Fruit fly (Drosophila melanogaster) whole organism, embryonic: ENCODE results near the gene Pez.
A peak's percentile ranks its signal among the peaks of the same experiment; 100 is the strongest.

Source experiments
- BEAF-32 ChIP-seq: fragments of 200-800 bp; sonication (Bioruptor generic); optimal IDR thresholded peaks from 3 replicates; lab custom pipeline; 2017; ENCODE audit warnings: missing biosample characterization, missing genetic modification characterization, mild to moderate bottlenecking, moderate library complexity, missing genetic modification reagents
- CG11093 ChIP-seq: fragments of 200-800 bp; sonication (Bioruptor generic); IDR thresholded peaks from 3 replicates; pipeline ENCODE4 v1.3.6; 2022; ENCODE audit warnings: missing biosample characterization, missing genetic modification characterization
- CG11247 ChIP-seq: fragments of 200-800 bp; sonication (Bioruptor generic); IDR thresholded peaks from 2 replicates; pipeline ENCODE4 v1.3.6; 2022; ENCODE audit warnings: missing biosample characterization, missing genetic modification characterization
- CG11456 ChIP-seq: fragments of 200-800 bp; sonication (Bioruptor generic); IDR thresholded peaks from 3 replicates; pipeline ENCODE4 v1.3.6; 2022; ENCODE audit warnings: missing biosample characterization, missing genetic modification characterization
- CG12942 ChIP-seq: fragments of 200-800 bp; sonication (Bioruptor generic); optimal IDR thresholded peaks from 3 replicates; lab custom pipeline; 2016; ENCODE audit warnings: missing biosample characterization, missing genetic modification characterization
- CG15479 ChIP-seq: fragments of 200-800 bp; sonication (Bioruptor generic); optimal IDR thresholded peaks from 3 replicates; lab custom pipeline; 2019; ENCODE audit warnings: missing biosample characterization, mild to moderate bottlenecking, missing genetic modification characterization, moderate library complexity
- CG1647 ChIP-seq: fragments of 200-800 bp; sonication (Bioruptor generic); optimal IDR thresholded peaks from 3 replicates; lab custom pipeline; 2016; ENCODE audit warnings: missing biosample characterization, missing genetic modification characterization
- CG18262 ChIP-seq: fragments of 200-800 bp; optimal IDR thresholded peaks from 3 replicates; lab custom pipeline; 2019; ENCODE audit warnings: missing biosample characterization, mild to moderate bottlenecking, missing genetic modification characterization, moderate library complexity
- CG2202 ChIP-seq: fragments of 200-800 bp; sonication (Bioruptor generic); optimal IDR thresholded peaks from 2 replicates; lab custom pipeline; 2018; ENCODE audit warnings: missing biosample characterization, mild to moderate bottlenecking, missing genetic modification characterization
- CG3281 ChIP-seq: fragments of 200-800 bp; sonication (Bioruptor generic); optimal IDR thresholded peaks from 3 replicates; lab custom pipeline; 2017; ENCODE audit warnings: missing biosample characterization, mild to moderate bottlenecking, missing genetic modification characterization
- CG4854 ChIP-seq: fragments of 200-800 bp; sonication (Bioruptor generic); optimal IDR thresholded peaks from 2 replicates; lab custom pipeline; 2016; ENCODE audit warnings: missing biosample characterization, missing genetic modification characterization, inconsistent platforms
- CG6689 ChIP-seq: fragments of 200-800 bp; sonication (Bioruptor generic); IDR thresholded peaks from 2 replicates; pipeline ENCODE4 v1.3.6; 2022; ENCODE audit warnings: missing biosample characterization, missing genetic modification characterization
- CG6765 ChIP-seq: fragments of 200-800 bp; sonication (Bioruptor generic); optimal IDR thresholded peaks from 3 replicates; lab custom pipeline; 2017; ENCODE audit warnings: missing biosample characterization, mild to moderate bottlenecking, missing genetic modification characterization
- CG7372 ChIP-seq: fragments of 200-800 bp; sonication (Bioruptor generic); IDR thresholded peaks from 2 replicates; pipeline ENCODE4 v1.3.6; 2022; ENCODE audit warnings: missing biosample characterization, missing genetic modification characterization
- CG7987 ChIP-seq: fragments of 200-800 bp; sonication (Bioruptor generic); optimal IDR thresholded peaks from 2 replicates; lab custom pipeline; 2018; ENCODE audit warnings: missing biosample characterization, mild to moderate bottlenecking, missing genetic modification characterization, moderate library complexity
- CG8089 ChIP-seq: fragments of 200-800 bp; sonication (Bioruptor generic); optimal IDR thresholded peaks from 3 replicates; lab custom pipeline; 2016; ENCODE audit warnings: missing biosample characterization, missing genetic modification characterization
- CG9437 ChIP-seq: fragments of 200-800 bp; sonication (Bioruptor generic); optimal IDR thresholded peaks from 2 replicates; lab custom pipeline; 2018; ENCODE audit warnings: missing biosample characterization, mild to moderate bottlenecking, missing genetic modification characterization
- Dip3 ChIP-seq: fragments of 200-800 bp; sonication (Bioruptor generic); optimal IDR thresholded peaks from 3 replicates; lab custom pipeline; 2016; ENCODE audit warnings: missing biosample characterization, missing genetic modification characterization
- E2f2 ChIP-seq: fragments of 200-800 bp; sonication (Bioruptor generic); IDR thresholded peaks from 2 replicates; pipeline ENCODE4 v1.3.6; 2022; ENCODE audit warnings: missing biosample characterization, missing genetic modification characterization
- Fer1 ChIP-seq: fragments of 200-800 bp; sonication (Bioruptor generic); optimal IDR thresholded peaks from 2 replicates; lab custom pipeline; 2017; ENCODE audit warnings: missing biosample characterization, mild to moderate bottlenecking, missing genetic modification characterization
- Fer2 ChIP-seq: fragments of 200-800 bp; sonication (Bioruptor generic); optimal IDR thresholded peaks from 2 replicates; lab custom pipeline; 2018; ENCODE audit warnings: missing biosample characterization, mild to moderate bottlenecking, missing genetic modification characterization, moderate library complexity
- H15 ChIP-seq: fragments of 200-800 bp; sonication (Bioruptor generic); IDR thresholded peaks from 3 replicates; pipeline ENCODE4 v1.3.6; 2022; ENCODE audit warnings: missing biosample characterization, missing genetic modification characterization
- HLHmδ ChIP-seq: fragments of 200-800 bp; sonication (Bioruptor generic); optimal IDR thresholded peaks from 2 replicates; lab custom pipeline; 2018; ENCODE audit warnings: missing biosample characterization, mild to moderate bottlenecking, missing genetic modification characterization, moderate library complexity
- Hsf ChIP-seq: fragments of 200-800 bp; sonication (Bioruptor generic); optimal IDR thresholded peaks from 3 replicates; lab custom pipeline; 2016; ENCODE audit warnings: missing biosample characterization, missing genetic modification characterization
- Lhr ChIP-seq: fragments of 200-800 bp; sonication (Bioruptor generic); optimal IDR thresholded peaks from 3 replicates; lab custom pipeline; 2017; ENCODE audit warnings: mild to moderate bottlenecking, missing biosample characterization, missing genetic modification reagents, missing genetic modification characterization
- Lpt ChIP-seq: fragments of >200 bp; optimal IDR thresholded peaks from 2 replicates; lab custom pipeline; 2018; ENCODE audit warnings: missing biosample characterization, missing genetic modification characterization
- MTF-1 ChIP-seq: fragments of 200-800 bp; sonication (Bioruptor generic); optimal IDR thresholded peaks from 2 replicates; lab custom pipeline; 2018; ENCODE audit warnings: missing biosample characterization, mild to moderate bottlenecking, missing genetic modification characterization, borderline replicate concordance
- NC2α ChIP-seq: fragments of 200-800 bp; sonication (Bioruptor generic); optimal IDR thresholded peaks from 2 replicates; lab custom pipeline; 2016; ENCODE audit warnings: missing biosample characterization, missing genetic modification characterization
- NFAT ChIP-seq: fragments of 200-800 bp; sonication (Bioruptor generic); IDR thresholded peaks from 2 replicates; pipeline ENCODE4 v1.3.6; 2022; ENCODE audit warnings: missing biosample characterization, missing genetic modification characterization
- Side ChIP-seq: fragments of 200-800 bp; sonication (Bioruptor generic); optimal IDR thresholded peaks from 2 replicates; lab custom pipeline; 2016; ENCODE audit warnings: missing biosample characterization, missing genetic modification characterization
- TFAM ChIP-seq: fragments of 200-800 bp; sonication (Bioruptor generic); optimal IDR thresholded peaks from 2 replicates; lab custom pipeline; 2017; ENCODE audit warnings: missing biosample characterization, missing genetic modification characterization, inconsistent platforms
- aop ChIP-seq: fragments of 200-800 bp; sonication (Bioruptor generic); IDR thresholded peaks from 2 replicates; pipeline ENCODE4 v1.3.6; 2022; ENCODE audit warnings: missing biosample characterization, missing genetic modification characterization
- cas ChIP-seq: fragments of 200-800 bp; sonication (Bioruptor generic); IDR thresholded peaks from 2 replicates; pipeline ENCODE4 v1.3.6; 2022; ENCODE audit warnings: missing biosample characterization, missing genetic modification characterization
- chinmo ChIP-seq: fragments of 200-800 bp; sonication (Bioruptor generic); IDR thresholded peaks from 4 replicates; pipeline ENCODE4 v1.3.6; 2022; ENCODE audit warnings: missing biosample characterization, missing genetic modification characterization; ENCODE audit not compliant: partially characterized antibody
- corto ChIP-seq: fragments of 200-800 bp; sonication (Bioruptor generic); optimal IDR thresholded peaks from 2 replicates; lab custom pipeline; 2016; ENCODE audit warnings: missing biosample characterization, mild to moderate bottlenecking, missing genetic modification characterization, moderate library complexity
- ewg ChIP-seq: fragments of 200-800 bp; sonication (Bioruptor generic); optimal IDR thresholded peaks from 3 replicates; lab custom pipeline; 2017; ENCODE audit warnings: mild to moderate bottlenecking, missing biosample characterization, missing genetic modification reagents, missing genetic modification characterization
- fd3F ChIP-seq: fragments of 200-800 bp; sonication (Bioruptor generic); optimal IDR thresholded peaks from 2 replicates; lab custom pipeline; 2018; ENCODE audit warnings: missing biosample characterization, mild to moderate bottlenecking, missing genetic modification characterization, moderate library complexity
- gfzf ChIP-seq: fragments of 200-800 bp; sonication (Bioruptor generic); optimal IDR thresholded peaks from 2 replicates; lab custom pipeline; 2016; ENCODE audit warnings: missing biosample characterization, mild to moderate bottlenecking, missing genetic modification characterization, moderate library complexity
- gsb ChIP-seq: fragments of 200-800 bp; sonication (Bioruptor generic); IDR thresholded peaks from 2 replicates; pipeline ENCODE4 v1.3.6; 2022; ENCODE audit warnings: missing biosample characterization, missing genetic modification characterization
- hbn ChIP-seq: fragments of 200-800 bp; sonication (Bioruptor generic); IDR thresholded peaks from 2 replicates; pipeline ENCODE4 v1.3.6; 2022; ENCODE audit warnings: missing biosample characterization, missing genetic modification characterization; ENCODE audit not compliant: partially characterized antibody
- hth ChIP-seq: fragments of >200 bp; optimal IDR thresholded peaks from 2 replicates; lab custom pipeline; 2017; ENCODE audit warnings: inconsistent platforms
- lola ChIP-seq, 3 experiments: fragments of >200 bp in 2 of 3; fragments of 200-800 bp in 1 of 3; sonication (Bioruptor generic) in 1 of 3; optimal IDR thresholded peaks; 2 replicates each; lab custom pipeline; 2017 to 2019; ENCODE audit warnings: missing biosample characterization in 3 of 3, missing genetic modification characterization in 3 of 3, mild to moderate bottlenecking in 1 of 3, moderate library complexity in 1 of 3
- lov ChIP-seq, 2 experiments: fragments of 200-800 bp in 1 of 2; fragments of >200 bp in 1 of 2; sonication (Bioruptor generic) in 1 of 2; IDR thresholded peaks in 1 of 2; optimal IDR thresholded peaks in 1 of 2; 2 replicates in 1 of 2; 3 replicates in 1 of 2; pipeline versions ENCODE4 v1.3.6 to Lab custom; 2017 to 2022; ENCODE audit warnings: missing biosample characterization in 1 of 2, missing genetic modification characterization in 1 of 2
- mld ChIP-seq: fragments of 200-800 bp; sonication (Bioruptor generic); IDR thresholded peaks from 3 replicates; pipeline ENCODE4 v1.3.6; 2022; ENCODE audit warnings: missing biosample characterization, missing genetic modification characterization; ENCODE audit not compliant: partially characterized antibody
- sens ChIP-seq: fragments of 200-800 bp; sonication (Bioruptor generic); peaks from one replicate; lab custom pipeline; 2016; ENCODE audit warnings: missing biosample characterization, missing genetic modification characterization
- stwl ChIP-seq: fragments of 200-800 bp; sonication (Bioruptor generic); optimal IDR thresholded peaks from 3 replicates; lab custom pipeline; 2018; ENCODE audit warnings: missing biosample characterization, mild to moderate bottlenecking, missing genetic modification characterization, moderate library complexity
- trem ChIP-seq: fragments of 200-800 bp; optimal IDR thresholded peaks from 3 replicates; lab custom pipeline; 2019; ENCODE audit warnings: missing biosample characterization, mild to moderate bottlenecking, missing genetic modification characterization, moderate library complexity
- yki ChIP-seq: fragments of >200 bp; optimal IDR thresholded peaks from 3 replicates; lab custom pipeline; 2018

Pez gene

DNA sequence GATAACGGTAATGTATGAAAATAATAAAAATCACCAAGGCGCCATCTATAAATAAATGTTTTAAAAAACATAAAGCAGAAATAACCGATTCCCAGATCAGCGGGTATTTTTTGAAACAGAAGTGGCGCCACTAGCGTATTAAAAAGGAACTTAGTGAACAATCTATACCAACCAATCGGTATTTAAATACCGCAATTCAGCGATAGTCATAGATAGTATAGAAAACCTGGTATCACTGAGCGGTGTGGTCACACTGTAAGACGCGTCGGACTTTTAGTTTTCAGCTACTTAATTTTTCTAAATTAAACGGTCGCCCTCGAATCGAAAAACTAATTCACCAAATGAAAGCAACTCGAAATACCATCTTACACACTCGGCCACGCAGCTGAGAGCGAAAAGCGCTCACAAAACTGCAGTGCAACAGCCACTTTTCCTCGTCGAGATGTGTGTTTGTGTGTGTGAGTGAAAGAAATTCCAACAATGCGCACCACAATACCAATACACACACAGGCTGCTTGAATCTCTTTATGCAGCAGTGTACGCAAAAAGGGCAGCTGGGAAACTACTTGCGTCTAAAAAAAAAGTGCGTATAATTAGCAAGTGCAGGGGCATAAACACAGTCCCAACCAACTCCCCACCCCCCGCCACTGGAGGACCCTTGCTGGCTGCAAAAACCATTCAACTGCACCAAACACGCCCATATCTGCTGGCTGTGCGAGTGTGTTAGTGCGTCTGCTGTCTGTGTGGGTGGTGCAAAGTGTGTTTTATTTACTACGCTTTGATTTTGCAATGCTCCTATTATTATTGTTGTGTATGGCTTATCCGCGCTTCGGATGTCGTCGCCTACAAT is 14.7 kb downstream of the Pez start, which contains the start of gene PDZ-GEF (continued):
- peak; percentile 27 for TF ChIP-seq CG2202
- TF ChIP-seq hth (lab: Kevin White, UChicago): no peak
- TF ChIP-seq TFAM: no peak
- TF ChIP-seq Fer2 (tag; lab: Kevin White, UChicago): no peak
- TF ChIP-seq Side: peak; percentile 42
- peak; percentile 64 for TF ChIP-seq CG8089 (GFP tag; lab: Kevin White, UChicago)
- no peak for TF ChIP-seq hbn
- peak; percentile 71 for TF ChIP-seq BEAF-32 (GFP tag; lab: Kevin White, UChicago)
- peak; percentile 93 for TF ChIP-seq gfzf (GFP tag; lab: Kevin White, UChicago)
- TF ChIP-seq CG12942 (GFP tag; lab: Kevin White, UChicago): peak; percentile 27
- no peak for TF ChIP-seq CG6765
- TF ChIP-seq CG9437: no peak
- TF ChIP-seq CG11093 (GFP tag; lab: Robert Waterston, UW): no peak
- no peak for TF ChIP-seq cas (GFP tag; lab: Robert Waterston, UW)
- TF ChIP-seq gsb (GFP tag; lab: Robert Waterston, UW): 0 out of 2 replicates have a peak, but pooled peaks have one; percentile 32
- TF ChIP-seq NC2α (GFP tag; lab: Kevin White, UChicago): peak; percentile 37
- TF ChIP-seq CG11247 (GFP tag; lab: Robert Waterston, UW): peak; percentile 66
- peak in 1 of 3 experiments; percentile 89 for TF ChIP-seq lola (GFP tag; optimal IDR thresholded peaks at IDR 0.05; lab: Kevin White, UChicago)
- TF ChIP-seq H15 (GFP tag; lab: Robert Waterston, UW): peak; percentile 69; the same call in 2 of the 3 replicates
- peak; percentile 90 for TF ChIP-seq CG11456
- TF ChIP-seq CG3281: no peak
- no peak for TF ChIP-seq aop (GFP tag; lab: Robert Waterston, UW)
- TF ChIP-seq Hsf (GFP tag; lab: Kevin White, UChicago): peak; percentile 69
- TF ChIP-seq Lhr (GFP tag; lab: Kevin White, UChicago): peak; percentile 96
- peak; percentile 32 for TF ChIP-seq CG7987 (GFP tag; lab: Kevin White, UChicago)
- TF ChIP-seq stwl (tag; lab: Kevin White, UChicago): peak; percentile 92
- peak; percentile 63 for TF ChIP-seq CG4854 (GFP tag; lab: Kevin White, UChicago)
- peak; percentile 5 for TF ChIP-seq fd3F
- peak; percentile 67 for TF ChIP-seq E2f2
- peak; percentile 70 for TF ChIP-seq trem (tag; lab: Kevin White, UChicago)
- TF ChIP-seq corto (GFP tag; lab: Kevin White, UChicago): no peak
- TF ChIP-seq ewg (GFP tag; lab: Kevin White, UChicago): peak; percentile 53
- TF ChIP-seq Fer1 (GFP tag; lab: Kevin White, UChicago): peak; percentile 24
- no peak for TF ChIP-seq yki (lab: Kevin White, UChicago)
- TF ChIP-seq sens (GFP tag; lab: Kevin White, UChicago): peak; percentile 91
- no peak for TF ChIP-seq lov (optimal IDR thresholded peaks at IDR 0.05; lab: Kevin White, UChicago)
- 0 out of 3 replicates have a peak, but pooled peaks have one; percentile 18 for TF ChIP-seq lov (GFP tag; IDR thresholded peaks at IDR 0.05; lab: Robert Waterston, UW)
- TF ChIP-seq NFAT (GFP tag; lab: Robert Waterston, UW): peak; percentile 44; the same call in 1 of the 2 replicates
- no peak for TF ChIP-seq CG1647 (GFP tag; lab: Kevin White, UChicago)
- no peak for TF ChIP-seq mld (GFP tag; lab: Robert Waterston, UW)
- peak; percentile 30 for TF ChIP-seq CG6689 (GFP tag; lab: Robert Waterston, UW)
- peak; percentile 50 for TF ChIP-seq CG18262 (tag; lab: Kevin White, UChicago)
- TF ChIP-seq MTF-1 (GFP tag; lab: Kevin White, UChicago): peak; percentile 62
- no peak for TF ChIP-seq chinmo (GFP tag; lab: Robert Waterston, UW)
- no peak for TF ChIP-seq HLHmδ (GFP tag; lab: Kevin White, UChicago)
- TF ChIP-seq Dip3 (GFP tag; lab: Kevin White, UChicago): peak; percentile 22
- TF ChIP-seq CG15479: peak; percentile 87
- TF ChIP-seq Lpt (GFP tag; lab: Kevin White, UChicago): no peak
- TF ChIP-seq CG7372 (GFP tag; lab: Robert Waterston, UW): no peak; the same call in 1 of the 2 replicates
